Fruit fly (Drosophila melanogaster): ENCODE data around the gene mas.

DNA sequence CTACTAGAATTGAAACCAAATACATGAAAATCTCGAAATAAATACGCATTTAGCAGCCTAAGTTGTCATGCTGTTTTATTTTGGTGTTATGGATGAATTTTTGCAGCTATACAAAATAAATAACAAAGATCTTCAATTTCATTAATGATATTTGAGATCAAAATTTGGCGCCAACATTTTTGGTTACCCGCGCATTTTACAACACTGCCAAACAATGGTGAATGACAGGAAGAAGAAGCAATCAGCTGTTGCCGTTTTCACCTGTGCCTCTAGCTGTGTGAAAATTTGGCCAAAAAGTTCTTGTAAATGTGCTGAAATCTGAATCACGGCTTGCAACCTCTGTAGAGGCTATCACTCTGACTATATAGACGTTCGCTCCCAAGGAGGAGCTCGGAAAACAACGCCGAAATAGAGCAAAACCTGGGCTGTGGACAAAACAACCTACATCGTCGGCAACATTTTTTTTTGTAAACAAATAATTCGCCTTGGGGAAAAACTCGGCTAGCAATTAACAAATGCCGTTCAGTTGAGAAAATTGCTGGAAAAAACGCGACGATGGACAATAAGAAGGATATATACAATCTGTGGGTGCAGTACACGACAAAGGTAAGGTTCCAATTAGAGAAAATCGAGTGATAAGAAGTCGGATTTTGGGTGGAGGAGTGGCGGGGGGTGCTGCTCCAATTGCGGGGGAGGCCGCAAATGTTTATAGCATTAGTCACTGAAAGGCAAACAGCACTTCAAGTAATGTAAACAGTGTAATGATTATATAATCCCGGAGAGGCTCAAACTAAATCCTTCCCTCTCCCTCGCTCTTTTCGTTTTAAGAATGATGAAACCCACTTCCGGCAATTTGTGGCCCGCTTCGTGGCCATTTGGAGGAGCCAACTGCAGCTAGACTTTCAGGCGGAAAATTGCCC, 26.7 kb upstream of the mas start, which contains the start of gene CG43367:
- TF ChIP-seq kay (GFP tag; ENCODE audit: borderline replicate concordance), result peak; percentile 59
- TF ChIP-seq pad (GFP tag; optimal IDR thresholded peaks at IDR 0.05), result peak; percentile 25
- no peak for TF ChIP-seq CG5204 (GFP tag; optimal IDR thresholded peaks at IDR 0.05)
- no peak for TF ChIP-seq CG11617 (GFP tag; optimal IDR thresholded peaks at IDR 0.05)
- TF ChIP-seq Mnt (GFP tag; optimal IDR thresholded peaks at IDR 0.05), result no peak
- peak; percentile 5 for TF ChIP-seq tj (GFP tag; optimal IDR thresholded peaks at IDR 0.05)
- peak; percentile 0 for TF ChIP-seq CG7101 (tag; optimal IDR thresholded peaks at IDR 0.05)
- TF ChIP-seq CG1620 (GFP tag; optimal IDR thresholded peaks at IDR 0.05), result peak; percentile 51
- TF ChIP-seq Crg-1 (GFP tag; optimal IDR thresholded peaks at IDR 0.05), result peak; percentile 19
- no peak for TF ChIP-seq cic (GFP tag; optimal IDR thresholded peaks at IDR 0.05)
- no peak for TF ChIP-seq Clk (GFP tag; optimal IDR thresholded peaks at IDR 0.05)
- no peak for TF ChIP-seq CG7045 (GFP tag; optimal IDR thresholded peaks at IDR 0.05)
